Worm (Caenorhabditis elegans) whole organism, early embryonic: ENCODE measurements around the gene C45G9.2.

ENCODE experiments used
- B0310.2 ChIP-seq: sonication (generic microtip); optimal IDR thresholded peaks from 2 replicates; lab custom pipeline; 2016; ENCODE audit warnings: mild to moderate bottlenecking, missing genetic modification characterization, missing compliant biosample characterization
- F13C5.2 ChIP-seq: sonication (generic microtip); optimal IDR thresholded peaks from 2 replicates; lab custom pipeline; 2017; ENCODE audit warnings: mild to moderate bottlenecking, missing genetic modification characterization, inconsistent platforms, missing compliant biosample characterization
- aly-1 ChIP-seq: sonication (generic microtip); optimal IDR thresholded peaks from 2 replicates; lab custom pipeline; 2016; ENCODE audit warnings: missing genetic modification characterization, missing compliant biosample characterization
- ama-1 ChIP-seq: fragments of 150-350 bp; optimal IDR thresholded peaks from 2 replicates; lab custom pipeline; 2014
- ceh-13 ChIP-seq: fragments of 200-800 bp; sonication (Bioruptor generic); optimal IDR thresholded peaks from 2 replicates; lab custom pipeline; 2018; ENCODE audit warnings: mild to moderate bottlenecking, missing genetic modification characterization, missing compliant biosample characterization
- ceh-36 ChIP-seq: sonication (generic microtip); optimal IDR thresholded peaks from 2 replicates; lab custom pipeline; 2016; ENCODE audit warnings: missing genetic modification characterization, inconsistent platforms, missing compliant biosample characterization
- ets-7 ChIP-seq: sonication (generic microtip); optimal IDR thresholded peaks from 2 replicates; lab custom pipeline; 2016; ENCODE audit warnings: missing genotype, missing genetic modification characterization, missing compliant biosample characterization
- flt-1 ChIP-seq: fragments of 200-800 bp; sonication (Bioruptor generic); IDR thresholded peaks from 2 replicates; pipeline ENCODE4 v1.3.6; 2022; ENCODE audit warnings: missing genetic modification characterization, missing compliant biosample characterization
- hmg-4 ChIP-seq: fragments of 200-800 bp; sonication (Bioruptor generic); optimal IDR thresholded peaks from 2 replicates; lab custom pipeline; 2018; ENCODE audit warnings: mild to moderate bottlenecking, missing genetic modification characterization, missing compliant biosample characterization
- hnd-1 ChIP-seq: sonication (generic microtip); optimal IDR thresholded peaks from 2 replicates; lab custom pipeline; 2016; ENCODE audit warnings: missing genetic modification characterization, missing compliant biosample characterization
- pes-1 ChIP-seq: fragments of 200-800 bp; sonication (Bioruptor generic); IDR thresholded peaks from 2 replicates; pipeline ENCODE4 v1.3.6; 2022; ENCODE audit warnings: missing genetic modification reagents, missing genetic modification characterization, missing compliant biosample characterization
- scrt-1 ChIP-seq: fragments of 200-800 bp; sonication (Bioruptor generic); IDR thresholded peaks from 2 replicates; pipeline ENCODE4 v1.3.6; 2022; ENCODE audit warnings: missing genetic modification characterization, missing compliant biosample characterization
- sea-1 ChIP-seq: fragments of 200-800 bp; sonication (Bioruptor generic); conservative IDR thresholded peaks from 2 replicates; pipeline ENCODE4 v1.3.6; 2022; ENCODE audit warnings: missing genetic modification characterization, missing compliant biosample characterization

DNA sequence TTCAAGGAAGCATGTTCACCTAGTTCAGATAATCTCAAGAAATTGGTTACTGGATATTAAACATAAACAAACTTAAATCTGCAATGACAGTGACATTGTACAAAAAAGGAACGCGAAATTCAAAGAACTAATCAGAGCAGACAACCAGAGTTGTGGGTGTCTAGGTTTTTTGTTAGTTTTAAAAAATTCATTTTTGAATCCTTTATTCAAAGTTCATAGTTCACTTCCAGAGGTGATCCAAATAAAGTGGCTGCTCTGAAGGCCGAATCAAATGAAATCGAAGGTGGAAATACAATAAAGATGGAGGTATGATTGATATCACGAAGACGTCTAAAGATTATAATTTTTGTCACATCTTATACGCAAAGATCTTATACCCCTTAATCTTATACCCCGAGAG lies 5.5 kb downstream of the C45G9.2 start, which contains the start of gene ttbk-6:
- TF ChIP-seq pes-1 (no peak), ama-1 (lab: Kevin White, UChicago) (no peak), ceh-13 (GFP tag; lab: Kevin White, UChicago) (no peak), flt-1 (GFP tag; lab: Robert Waterston, UW) (no peak), F13C5.2 (tag; lab: Kevin White, UChicago) (no peak), aly-1 (tag; lab: Kevin White, UChicago) (no peak), B0310.2 (no peak), scrt-1 (GFP tag; lab: Robert Waterston, UW) (no peak), ets-7 (tag; lab: Kevin White, UChicago) (no peak), hnd-1 (tag; lab: Kevin White, UChicago) (no peak), hmg-4 (GFP tag; lab: Kevin White, UChicago) (no peak), sea-1 (GFP tag; lab: Robert Waterston, UW) (no peak), ceh-36 (tag; lab: Kevin White, UChicago) (no peak)
